Worm (Caenorhabditis elegans) whole organism, early embryonic: ENCODE results near the gene Y43F8C.7.

Experiments
- B0310.2 ChIP-seq: sonication (generic microtip); optimal IDR thresholded peaks from 2 replicates; lab custom pipeline; 2016; ENCODE audit warnings: mild to moderate bottlenecking, missing genetic modification characterization, missing compliant biosample characterization
- F13C5.2 ChIP-seq: sonication (generic microtip); optimal IDR thresholded peaks from 2 replicates; lab custom pipeline; 2017; ENCODE audit warnings: mild to moderate bottlenecking, missing genetic modification characterization, inconsistent platforms, missing compliant biosample characterization
- aly-1 ChIP-seq: sonication (generic microtip); optimal IDR thresholded peaks from 2 replicates; lab custom pipeline; 2016; ENCODE audit warnings: missing genetic modification characterization, missing compliant biosample characterization
- ama-1 ChIP-seq: fragments of 150-350 bp; optimal IDR thresholded peaks from 2 replicates; lab custom pipeline; 2014
- ceh-13 ChIP-seq: fragments of 200-800 bp; sonication (Bioruptor generic); optimal IDR thresholded peaks from 2 replicates; lab custom pipeline; 2018; ENCODE audit warnings: mild to moderate bottlenecking, missing genetic modification characterization, missing compliant biosample characterization
- ceh-36 ChIP-seq: sonication (generic microtip); optimal IDR thresholded peaks from 2 replicates; lab custom pipeline; 2016; ENCODE audit warnings: missing genetic modification characterization, inconsistent platforms, missing compliant biosample characterization
- ets-7 ChIP-seq: sonication (generic microtip); optimal IDR thresholded peaks from 2 replicates; lab custom pipeline; 2016; ENCODE audit warnings: missing genotype, missing genetic modification characterization, missing compliant biosample characterization
- flt-1 ChIP-seq: fragments of 200-800 bp; sonication (Bioruptor generic); IDR thresholded peaks from 2 replicates; pipeline ENCODE4 v1.3.6; 2022; ENCODE audit warnings: missing genetic modification characterization, missing compliant biosample characterization
- hmbx-1 ChIP-seq: sonication (generic microtip); optimal IDR thresholded peaks from 2 replicates; lab custom pipeline; 2016; ENCODE audit warnings: mild to moderate bottlenecking, missing genetic modification characterization, missing compliant biosample characterization
- hmg-4 ChIP-seq: fragments of 200-800 bp; sonication (Bioruptor generic); optimal IDR thresholded peaks from 2 replicates; lab custom pipeline; 2018; ENCODE audit warnings: mild to moderate bottlenecking, missing genetic modification characterization, missing compliant biosample characterization
- hnd-1 ChIP-seq: sonication (generic microtip); optimal IDR thresholded peaks from 2 replicates; lab custom pipeline; 2016; ENCODE audit warnings: missing genetic modification characterization, missing compliant biosample characterization
- pes-1 ChIP-seq: fragments of 200-800 bp; sonication (Bioruptor generic); IDR thresholded peaks from 2 replicates; pipeline ENCODE4 v1.3.6; 2022; ENCODE audit warnings: missing genetic modification reagents, missing genetic modification characterization, missing compliant biosample characterization
- scrt-1 ChIP-seq: fragments of 200-800 bp; sonication (Bioruptor generic); IDR thresholded peaks from 2 replicates; pipeline ENCODE4 v1.3.6; 2022; ENCODE audit warnings: missing genetic modification characterization, missing compliant biosample characterization
- sea-1 ChIP-seq: fragments of 200-800 bp; sonication (Bioruptor generic); conservative IDR thresholded peaks from 2 replicates; pipeline ENCODE4 v1.3.6; 2022; ENCODE audit warnings: missing genetic modification characterization, missing compliant biosample characterization
- tbx-11 ChIP-seq: fragments of 200-800 bp; sonication (Bioruptor generic); IDR thresholded peaks from 2 replicates; pipeline ENCODE4 v1.3.6; 2022; ENCODE audit warnings: missing genetic modification characterization, missing compliant biosample characterization
- tbx-37 ChIP-seq: fragments of 200-800 bp; sonication (Bioruptor generic); conservative IDR thresholded peaks from 2 replicates; pipeline ENCODE4 v1.3.6; 2022; ENCODE audit warnings: missing genetic modification reagents, missing genetic modification characterization, missing compliant biosample characterization
- tra-4 ChIP-seq: sonication (generic microtip); optimal IDR thresholded peaks from 2 replicates; lab custom pipeline; 2017; ENCODE audit warnings: missing genetic modification characterization, missing compliant biosample characterization

The Y43F8C.7 gene

DNA sequence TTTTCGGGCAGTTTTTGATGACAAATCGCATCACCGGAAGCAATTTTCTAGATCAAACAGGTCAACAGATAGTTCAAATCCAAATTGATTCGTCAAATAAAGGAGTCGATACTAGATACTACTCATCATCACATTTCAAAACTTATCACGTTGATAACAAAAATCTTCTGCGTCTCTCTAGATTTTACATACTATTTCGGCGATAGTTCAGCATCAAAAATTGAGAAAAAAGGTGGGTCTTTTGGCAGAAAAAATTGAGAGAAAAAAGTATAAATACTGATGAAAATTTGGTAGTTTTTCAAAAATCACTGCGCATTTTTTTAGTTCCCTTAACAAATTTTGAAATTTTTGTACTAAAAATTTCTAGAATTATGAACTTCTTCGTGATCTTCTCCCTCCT lies 30.7 kb downstream of the Y43F8C.7 start, which contains the start of gene nlp-26:
nlp-26 (plus strand) TSS at position 301 of the 400 bp plus-strand sequence.
- TF ChIP-seq hmbx-1 (tag; lab: Kevin White, UChicago), result no peak
- TF ChIP-seq sea-1 (GFP tag; lab: Robert Waterston, UW), result no peak
- TF ChIP-seq tbx-37 (GFP tag; lab: Robert Waterston, UW), result no peak
- no peak for TF ChIP-seq hnd-1 (tag; lab: Kevin White, UChicago)
- no peak for TF ChIP-seq scrt-1
- TF ChIP-seq B0310.2 (tag; lab: Kevin White, UChicago), result no peak
- no peak for TF ChIP-seq ceh-13 (GFP tag; lab: Kevin White, UChicago)
- TF ChIP-seq aly-1 (tag; lab: Kevin White, UChicago), result no peak
- no peak for TF ChIP-seq ama-1 (lab: Kevin White, UChicago)
- no peak for TF ChIP-seq ets-7
- TF ChIP-seq tra-4 (tag; lab: Kevin White, UChicago), result no peak
- no peak for TF ChIP-seq F13C5.2

DNA sequence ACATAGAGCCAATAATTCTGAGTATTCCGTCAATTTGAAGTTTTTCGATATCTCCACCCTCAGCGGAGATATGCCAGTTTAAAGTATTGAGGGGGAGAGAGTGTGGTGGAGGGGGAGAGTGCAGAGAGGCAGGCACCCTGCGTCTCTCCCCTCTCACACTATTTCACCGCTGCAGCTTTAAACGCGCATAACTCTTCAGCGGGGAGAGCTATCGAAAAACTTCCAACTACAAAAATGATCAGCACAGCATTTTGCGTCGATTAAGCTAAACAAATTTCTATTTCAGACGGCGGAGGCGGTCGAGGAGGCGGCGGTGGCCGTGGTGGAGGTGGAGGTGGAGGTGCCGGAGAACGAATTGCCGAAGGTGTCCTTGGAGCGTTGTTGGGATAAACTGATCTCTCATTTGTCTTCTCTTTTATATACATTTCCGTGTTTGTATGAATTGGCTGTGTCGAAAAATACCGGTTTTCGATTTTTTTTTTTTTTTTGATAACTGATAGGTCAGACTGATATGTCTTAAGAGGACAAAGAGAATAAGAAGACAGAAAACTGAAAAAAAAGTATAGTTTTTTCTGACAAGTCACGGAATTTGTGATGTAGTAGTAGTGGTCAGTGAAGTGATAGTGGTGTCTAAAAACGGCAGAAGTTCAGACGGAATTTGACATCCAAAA lies 32.0 kb downstream of the Y43F8C.7 start:
- TF ChIP-seq aly-1 (tag; lab: Kevin White, UChicago) (no peak), hmg-4 (GFP tag; lab: Kevin White, UChicago) (no peak), ets-7 (no peak), tbx-11 (GFP tag; lab: Robert Waterston, UW) (no peak), scrt-1 (no peak), sea-1 (GFP tag; lab: Robert Waterston, UW) (no peak), ceh-13 (GFP tag; lab: Kevin White, UChicago) (no peak), F13C5.2 (no peak)

DNA sequence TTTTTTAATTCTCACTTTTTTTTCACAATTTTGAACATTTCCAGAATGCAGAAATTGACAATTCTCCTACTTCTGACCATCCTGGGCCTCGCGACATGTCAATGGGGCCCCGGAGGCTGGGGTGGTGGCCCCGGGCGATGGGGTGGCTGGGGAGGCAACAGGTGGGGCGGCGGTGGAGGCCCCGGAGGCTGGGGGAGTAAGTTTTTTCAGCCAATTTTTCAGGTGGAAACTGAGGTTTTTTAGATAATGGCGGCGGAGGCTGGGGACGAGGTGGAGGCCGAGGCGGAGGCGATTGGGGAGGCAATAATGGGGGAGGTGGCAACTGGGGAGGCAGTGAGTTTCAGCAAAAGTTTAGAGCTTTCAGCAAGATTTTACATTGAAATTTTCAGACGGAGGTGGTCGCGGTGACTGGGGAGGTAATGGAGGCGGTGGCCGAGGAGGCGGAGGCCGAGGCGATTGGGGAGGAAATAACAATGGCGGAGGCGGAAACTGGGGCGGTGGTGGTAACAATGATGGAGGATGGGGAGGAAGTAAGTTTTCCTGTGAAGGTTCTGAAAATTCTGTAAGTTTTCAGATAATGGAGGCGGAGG lies 33.6 kb downstream of the Y43F8C.7 start:
- TF ChIP-seq ceh-13 (GFP tag; lab: Kevin White, UChicago), result no peak
- no peak for TF ChIP-seq B0310.2 (tag; lab: Kevin White, UChicago)
- no peak for TF ChIP-seq ama-1 (lab: Kevin White, UChicago)
- TF ChIP-seq sea-1 (GFP tag; lab: Robert Waterston, UW), result no peak
- no peak for TF ChIP-seq tbx-11 (GFP tag; lab: Robert Waterston, UW)
- no peak for TF ChIP-seq hmg-4 (GFP tag; lab: Kevin White, UChicago)
- no peak for TF ChIP-seq hmbx-1 (tag; lab: Kevin White, UChicago)
- TF ChIP-seq ceh-36, result no peak
- TF ChIP-seq F13C5.2, result no peak
- TF ChIP-seq flt-1 (GFP tag; lab: Robert Waterston, UW), result no peak
- no peak for TF ChIP-seq tra-4 (tag; lab: Kevin White, UChicago)
- TF ChIP-seq pes-1 (GFP tag; lab: Robert Waterston, UW), result no peak
- no peak for TF ChIP-seq hnd-1 (tag; lab: Kevin White, UChicago)
- TF ChIP-seq ets-7, result no peak
- no peak for TF ChIP-seq aly-1 (tag; lab: Kevin White, UChicago)

DNA sequence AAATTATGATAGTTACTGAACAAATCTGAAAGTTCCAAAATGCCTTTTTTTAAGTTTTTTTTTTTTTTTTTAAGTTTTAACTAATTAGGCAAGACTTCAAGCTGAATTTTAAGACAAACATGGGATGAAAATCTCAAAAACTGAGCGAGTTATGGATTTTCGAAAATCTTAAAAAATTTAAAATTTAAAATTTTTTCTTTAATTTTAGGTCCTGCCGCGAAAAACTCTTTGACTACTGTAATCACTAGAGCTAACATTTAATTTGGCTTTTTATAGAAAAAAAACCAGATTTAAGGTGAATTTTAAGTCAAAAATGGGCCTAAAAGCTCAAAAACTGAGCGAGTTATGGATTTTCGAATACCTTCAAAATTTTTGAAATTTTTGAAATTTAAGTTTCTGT lies 34.6 kb downstream of the Y43F8C.7 start, which contains the start of gene grsp-1:
grsp-1 (plus strand) TSS at position 301 of the 400 bp plus-strand sequence.
- TF ChIP-seq aly-1 (tag; lab: Kevin White, UChicago) (no peak), hnd-1 (tag; lab: Kevin White, UChicago) (no peak), ama-1 (lab: Kevin White, UChicago) (no peak), tra-4 (tag; lab: Kevin White, UChicago) (no peak), sea-1 (GFP tag; lab: Robert Waterston, UW) (no peak), ets-7 (no peak), F13C5.2 (no peak), ceh-13 (GFP tag; lab: Kevin White, UChicago) (no peak), tbx-11 (GFP tag; lab: Robert Waterston, UW) (no peak), B0310.2 (tag; lab: Kevin White, UChicago) (no peak)

DNA sequence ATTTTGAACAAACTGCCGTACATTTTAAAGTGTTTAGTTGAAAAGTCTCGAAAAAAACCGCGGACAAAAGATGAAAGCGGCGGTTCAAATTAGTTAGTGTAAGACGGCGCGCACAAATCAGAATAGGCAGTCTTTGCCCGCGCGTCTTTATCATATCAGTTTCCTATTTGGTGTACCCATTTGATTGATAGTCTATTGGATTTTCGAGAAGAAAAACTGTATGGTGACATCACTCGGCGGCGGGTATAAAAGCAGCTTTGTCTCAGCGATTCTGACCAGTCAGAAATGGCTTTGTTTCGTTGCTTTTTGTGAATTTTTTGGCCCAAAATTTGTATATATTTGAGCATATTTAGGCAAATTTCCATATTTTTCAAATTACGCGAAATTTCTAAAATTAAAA lies 35.2 kb downstream of the Y43F8C.7 start:
- TF ChIP-seq aly-1 (tag; lab: Kevin White, UChicago), result no peak
- no peak for TF ChIP-seq ceh-36
- TF ChIP-seq B0310.2 (tag; lab: Kevin White, UChicago), result no peak
- no peak for TF ChIP-seq F13C5.2
- TF ChIP-seq flt-1 (GFP tag; lab: Robert Waterston, UW), result no peak
- no peak for TF ChIP-seq tra-4 (tag; lab: Kevin White, UChicago)
- TF ChIP-seq hnd-1 (tag; lab: Kevin White, UChicago), result no peak
- no peak for TF ChIP-seq ets-7
- no peak for TF ChIP-seq tbx-37 (GFP tag; lab: Robert Waterston, UW)
- no peak for TF ChIP-seq tbx-11 (GFP tag; lab: Robert Waterston, UW)
- no peak for TF ChIP-seq ama-1 (lab: Kevin White, UChicago)

DNA sequence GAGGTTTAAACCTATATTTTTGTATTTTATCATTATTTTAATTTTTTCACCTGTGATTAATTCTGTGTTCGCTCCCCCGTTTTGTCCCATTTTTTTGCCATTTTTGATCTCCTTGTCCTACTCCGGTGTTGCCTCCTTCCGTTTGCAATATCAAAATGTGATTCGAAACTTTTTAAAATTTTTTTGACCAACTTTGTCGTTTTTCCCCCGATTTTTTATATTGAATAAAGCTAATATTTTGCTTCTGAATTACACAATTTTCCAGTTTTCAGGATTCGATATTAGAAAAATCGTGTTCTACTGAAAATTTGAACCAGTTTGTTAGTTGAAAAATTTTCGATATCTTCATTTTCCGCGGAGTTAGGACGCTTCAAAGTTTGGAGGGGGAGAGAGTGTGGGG lies 38.0 kb downstream of the Y43F8C.7 start, which contains the start of gene nlp-25:
nlp-25 (plus strand) TSS at position 301 of the 400 bp plus-strand sequence.
- TF ChIP-seq tbx-37 (GFP tag; lab: Robert Waterston, UW) (no peak), tra-4 (tag; lab: Kevin White, UChicago) (no peak), pes-1 (GFP tag; lab: Robert Waterston, UW) (no peak), hmbx-1 (tag; lab: Kevin White, UChicago) (no peak), B0310.2 (tag; lab: Kevin White, UChicago) (no peak), ama-1 (lab: Kevin White, UChicago) (no peak)

DNA sequence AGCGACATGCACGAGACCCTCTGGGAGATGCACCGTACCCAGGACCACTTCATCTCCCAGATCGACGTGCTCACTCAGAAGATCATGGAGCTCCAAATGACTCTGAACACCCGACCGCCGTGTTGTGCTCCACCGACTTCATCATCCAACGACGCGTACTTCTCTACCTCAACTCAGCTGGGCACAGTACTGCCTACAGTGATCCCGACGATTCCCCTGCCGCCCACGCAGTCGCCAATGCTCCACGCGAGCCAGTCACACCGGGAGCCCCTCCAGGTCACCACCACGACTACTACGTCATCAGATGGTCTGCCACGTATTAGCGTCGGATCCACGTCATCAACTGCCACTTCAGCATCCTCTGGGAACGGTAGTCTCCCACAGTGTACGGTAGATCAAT lies 38.4 kb downstream of the Y43F8C.7 start:
- TF ChIP-seq pes-1 (GFP tag; lab: Robert Waterston, UW) (no peak), ceh-13 (GFP tag; lab: Kevin White, UChicago) (no peak), tbx-37 (GFP tag; lab: Robert Waterston, UW) (no peak), tbx-11 (GFP tag; lab: Robert Waterston, UW) (no peak), hmg-4 (GFP tag; lab: Kevin White, UChicago) (no peak), ets-7 (no peak), flt-1 (GFP tag; lab: Robert Waterston, UW) (no peak), ceh-36 (no peak), tra-4 (tag; lab: Kevin White, UChicago) (no peak), ama-1 (lab: Kevin White, UChicago) (no peak), scrt-1 (no peak), aly-1 (tag; lab: Kevin White, UChicago) (no peak), F13C5.2 (no peak), hnd-1 (tag; lab: Kevin White, UChicago) (no peak), B0310.2 (tag; lab: Kevin White, UChicago) (no peak), sea-1 (GFP tag; lab: Robert Waterston, UW) (no peak), hmbx-1 (tag; lab: Kevin White, UChicago) (no peak)
